Worm (Caenorhabditis elegans): Measurements from ENCODE around the gene F46H5.7.

The F46H5.7 gene

ce11 chrX:7242878-7243277 is at the start of gene F46H5.7:
Gene F46H5.7, minus strand, starts transcription at chrX:7242983.
- TF ChIP-seq ceh-83 (GFP tag; optimal IDR thresholded peaks at IDR 0.05) (peak; percentile 37), pha-4 (tag; optimal IDR thresholded peaks at IDR 0.05) (no peak)

ce11 chrX:7291810-7292209 is 49.0 kb upstream of the F46H5.7 start, which contains the start of gene lron-7:
Gene lron-7, plus strand, starts transcription at chrX:7292132.
- TF ChIP-seq nhr-28 (tag; optimal IDR thresholded peaks at IDR 0.05), result no peak
- no peak for TF ChIP-seq sptf-1 (tag; optimal IDR thresholded peaks at IDR 0.05)
- no peak for TF ChIP-seq mls-2 (tag; optimal IDR thresholded peaks at IDR 0.05)

DNA sequence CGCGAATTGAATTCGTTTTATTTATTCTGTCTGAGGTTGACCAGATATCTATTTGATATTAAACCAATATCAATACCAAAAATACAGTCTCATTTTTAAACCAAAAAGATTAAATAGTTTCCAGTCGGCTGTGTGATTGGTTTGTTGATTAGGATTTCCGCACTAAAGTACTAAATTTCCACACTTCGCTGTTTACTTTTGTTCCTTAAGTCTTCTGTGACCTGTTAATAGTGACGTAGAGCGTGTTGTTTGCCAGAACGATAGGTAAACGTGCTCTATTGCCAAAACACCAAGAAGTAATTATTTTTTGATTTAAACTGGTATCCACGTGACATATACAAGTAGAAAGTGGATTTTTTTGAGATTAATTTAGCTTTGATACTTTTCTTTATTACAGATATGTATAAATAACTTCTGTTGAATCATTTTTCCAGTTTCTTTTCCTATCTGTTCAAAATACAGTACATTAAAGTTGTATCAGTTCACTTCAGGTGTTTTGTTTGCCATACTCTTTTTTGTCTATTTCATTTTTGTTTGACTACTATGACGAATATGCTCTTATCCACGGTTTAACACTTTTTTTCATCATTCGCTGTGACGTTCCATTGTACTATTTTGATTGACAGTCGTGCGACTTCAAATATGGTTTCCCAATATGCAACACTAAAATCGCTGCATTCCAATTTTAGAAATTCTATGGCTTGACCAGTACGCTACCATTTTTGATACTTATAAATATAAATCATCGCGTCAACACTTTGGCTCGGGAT is 48.3 kb upstream of the F46H5.7 start:
- no peak for TF ChIP-seq ces-1 (GFP tag; optimal IDR thresholded peaks at IDR 0.05)
- no peak for TF ChIP-seq mab-5 (tag; optimal IDR thresholded peaks at IDR 0.05)
- no peak for TF ChIP-seq nhr-2 (tag; optimal IDR thresholded peaks at IDR 0.05)
- no peak for TF ChIP-seq drap-1 (GFP tag; optimal IDR thresholded peaks at IDR 0.05)
- no peak for TF ChIP-seq hlh-1 (tag; optimal IDR thresholded peaks at IDR 0.05)
- no peak for TF ChIP-seq lin-32 (GFP tag; optimal IDR thresholded peaks at IDR 0.05)
- TF ChIP-seq bed-3 (GFP tag; optimal IDR thresholded peaks at IDR 0.05), result no peak
- no peak for TF ChIP-seq blmp-1 (tag; optimal IDR thresholded peaks at IDR 0.05)
- TF ChIP-seq nhr-28 (tag; optimal IDR thresholded peaks at IDR 0.05), result no peak
- no peak for TF ChIP-seq zip-8 (tag; optimal IDR thresholded peaks at IDR 0.05)
- no peak for TF ChIP-seq M03D4.4 (tag; optimal IDR thresholded peaks at IDR 0.05)

DNA sequence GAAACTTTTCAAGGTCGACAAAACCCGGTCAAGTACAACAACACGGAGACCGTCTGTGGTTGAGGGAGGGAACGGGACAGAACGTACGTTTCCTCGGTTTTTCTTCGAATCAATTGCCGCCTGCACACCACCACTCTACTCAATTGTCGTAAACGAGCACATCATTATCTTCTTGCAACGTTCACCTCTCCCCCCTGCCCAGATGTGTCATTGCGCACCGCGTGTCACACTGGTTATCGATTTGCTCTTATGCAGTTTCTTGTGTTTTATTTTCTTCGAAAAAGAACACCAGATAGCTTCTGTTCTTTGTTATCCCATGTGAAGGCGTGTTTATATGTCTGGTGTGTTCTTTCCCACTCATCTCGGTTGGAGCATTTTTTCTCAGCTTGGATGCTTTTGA is 46.8 kb upstream of the F46H5.7 start:
- TF ChIP-seq unc-39 (tag; optimal IDR thresholded peaks at IDR 0.05) (peak; percentile 4), mab-5 (tag; optimal IDR thresholded peaks at IDR 0.05) (no peak), hlh-1 (tag; optimal IDR thresholded peaks at IDR 0.05) (no peak), cnd-1 (tag; optimal IDR thresholded peaks at IDR 0.05) (no peak), zip-8 (tag; optimal IDR thresholded peaks at IDR 0.05) (no peak), nhr-2 (tag; optimal IDR thresholded peaks at IDR 0.05) (no peak), ces-1 (GFP tag; optimal IDR thresholded peaks at IDR 0.05) (peak; percentile 6), ceh-39 (tag; optimal IDR thresholded peaks at IDR 0.05) (peak; percentile 3), tbx-8 (GFP tag; optimal IDR thresholded peaks at IDR 0.05) (no peak), snpc-4 (tag; optimal IDR thresholded peaks at IDR 0.05) (no peak)

- TF ChIP-seq ztf-11 (tag; optimal IDR thresholded peaks at IDR 0.05) (no peak), flh-1 (GFP tag; optimal IDR thresholded peaks at IDR 0.05) (no peak), ces-1 (GFP tag; optimal IDR thresholded peaks at IDR 0.05) (peak; percentile 69), ham-2 (GFP tag; optimal IDR thresholded peaks at IDR 0.05) (no peak), unc-39 (tag; optimal IDR thresholded peaks at IDR 0.05) (peak; percentile 60)
Measured at ce11 chrX:7284724-7285184, 42.0 kb upstream of the F46H5.7 start.

DNA sequence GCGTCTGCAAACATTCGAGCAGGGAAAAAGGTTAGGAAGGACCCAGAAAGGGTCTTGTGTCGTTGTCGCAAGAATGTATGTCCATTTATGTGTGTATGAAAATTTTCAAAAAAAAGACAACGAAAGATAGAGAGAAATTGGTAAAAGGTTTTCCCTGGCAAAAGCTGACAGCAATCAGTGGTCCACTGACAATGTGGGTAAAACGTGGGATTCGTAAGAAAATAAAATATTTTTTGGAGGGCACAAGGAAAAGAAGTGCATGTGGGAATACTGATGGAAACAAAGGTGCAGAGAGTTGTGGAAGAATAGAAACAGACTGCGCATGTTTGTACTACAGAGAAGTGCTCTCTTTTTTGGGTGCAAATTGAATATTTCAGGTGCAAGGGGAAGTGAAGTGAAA is 40.4 kb upstream of the F46H5.7 start:
- no peak for TF ChIP-seq ztf-11 (tag; optimal IDR thresholded peaks at IDR 0.05)
- TF ChIP-seq nhr-28 (tag; optimal IDR thresholded peaks at IDR 0.05), result no peak
- TF ChIP-seq lsy-2 (tag; optimal IDR thresholded peaks at IDR 0.05), result no peak
- TF ChIP-seq mls-2 (tag; optimal IDR thresholded peaks at IDR 0.05), result no peak
- TF ChIP-seq nhr-12 (tag; optimal IDR thresholded peaks at IDR 0.05), result no peak
- TF ChIP-seq ceh-43 (GFP tag; optimal IDR thresholded peaks at IDR 0.05), result no peak
- TF ChIP-seq ceh-39 (tag; optimal IDR thresholded peaks at IDR 0.05), result no peak
- TF ChIP-seq ham-2 (GFP tag; optimal IDR thresholded peaks at IDR 0.05), result no peak

ce11 chrX:7281347-7281746 is 38.6 kb upstream of the F46H5.7 start:
- TF ChIP-seq ces-1 (GFP tag; optimal IDR thresholded peaks at IDR 0.05) (peak; percentile 98), nhr-28 (tag; optimal IDR thresholded peaks at IDR 0.05) (no peak), mls-2 (tag; optimal IDR thresholded peaks at IDR 0.05) (peak; percentile 1), nhr-237 (tag; optimal IDR thresholded peaks at IDR 0.05) (no peak)

Data from whole organism, mixed stage, embryonic.